Worm (Caenorhabditis elegans): ENCODE results near the gene cpg-1.

ce11 chrIII:4467277-4467676 is 21.9 kb upstream of the cpg-1 start, which contains the start of gene ndg-4:
- TF ChIP-seq ama-1 (optimal IDR thresholded peaks at IDR 0.05) (no peak), aly-1 (tag; optimal IDR thresholded peaks at IDR 0.05) (no peak), flt-1 (GFP tag; IDR thresholded peaks at IDR 0.05) (no peak), ceh-13 (GFP tag; optimal IDR thresholded peaks at IDR 0.05) (no peak), tra-4 (tag; optimal IDR thresholded peaks at IDR 0.05) (no peak)

Measured in whole organism, early embryonic.